Worm (Caenorhabditis elegans) whole organism, L3 larva: ENCODE measurements around the gene C48B4.13.

ENCODE experiments used
- ceh-28 ChIP-seq: fragments of 150-350 bp; optimal IDR thresholded peaks from 2 replicates; lab custom pipeline; 2014; ENCODE audit warnings: missing biosample characterization, missing genetic modification reagents, missing genetic modification characterization
- jun-1 ChIP-seq: fragments of 150-350 bp; optimal IDR thresholded peaks from 2 replicates; lab custom pipeline; 2014; ENCODE audit warnings: missing biosample characterization, missing genetic modification reagents, missing genetic modification characterization
- unc-62 ChIP-seq: fragments of 150-350 bp; sonication (generic microtip); optimal IDR thresholded peaks from 4 replicates; lab custom pipeline; 2014; ENCODE audit warnings: missing biosample characterization, missing genetic modification reagents, missing genetic modification characterization

- TF ChIP-seq ceh-28 (tag; lab: Kevin White, UChicago) = no peak
- TF ChIP-seq unc-62 (GFP tag; lab: Kevin White, UChicago) = no peak
- TF ChIP-seq jun-1 = no peak
These were observed 2.6 kb upstream of the C48B4.13 start, which contains the start of gene C48B4.11 for ce11 chrIII:9565973-9566372.
